Worm (Caenorhabditis elegans): ENCODE results near the gene Y67D8C.7.

The Y67D8C.7 gene

ce11 chrIV:3089611-3090010, 22.9 kb upstream of the Y67D8C.7 start:
- TF ChIP-seq hmg-11 (tag; optimal IDR thresholded peaks at IDR 0.05): no peak
- no peak for TF ChIP-seq daf-12 (tag; optimal IDR thresholded peaks at IDR 0.05)
- no peak for TF ChIP-seq ZK546.5 (tag; optimal IDR thresholded peaks at IDR 0.05)
- TF ChIP-seq skn-1 (tag; optimal IDR thresholded peaks at IDR 0.05): no peak
- TF ChIP-seq elt-1 (tag; optimal IDR thresholded peaks at IDR 0.05): no peak
- no peak for TF ChIP-seq unc-62 (GFP tag; optimal IDR thresholded peaks at IDR 0.05)
- TF ChIP-seq eor-1 (tag; optimal IDR thresholded peaks at IDR 0.05): no peak
- no peak for TF ChIP-seq pha-4 (tag; optimal IDR thresholded peaks at IDR 0.05)
- TF ChIP-seq nhr-77 (tag; optimal IDR thresholded peaks at IDR 0.05): no peak
- no peak for TF ChIP-seq nhr-23 (tag; optimal IDR thresholded peaks at IDR 0.05)
- no peak for TF ChIP-seq egl-27 (tag; optimal IDR thresholded peaks at IDR 0.05)
- TF ChIP-seq ceh-82 (tag; optimal IDR thresholded peaks at IDR 0.05): no peak
- TF ChIP-seq ceh-16 (tag; optimal IDR thresholded peaks at IDR 0.05): no peak
- no peak for TF ChIP-seq snpc-4 (tag; optimal IDR thresholded peaks at IDR 0.05)
- no peak for TF ChIP-seq ceh-28 (tag; optimal IDR thresholded peaks at IDR 0.05)
- TF ChIP-seq ama-1 (optimal IDR thresholded peaks at IDR 0.05): no peak

- TF ChIP-seq hmg-11 (tag; optimal IDR thresholded peaks at IDR 0.05): no peak
- no peak for TF ChIP-seq zag-1 (tag; optimal IDR thresholded peaks at IDR 0.05)
- TF ChIP-seq ztf-11 (tag; optimal IDR thresholded peaks at IDR 0.05): no peak
- TF ChIP-seq nhr-67 (tag; optimal IDR thresholded peaks at IDR 0.05): no peak
- TF ChIP-seq egl-5 (tag; optimal IDR thresholded peaks at IDR 0.05): no peak
- no peak for TF ChIP-seq ceh-16 (tag; optimal IDR thresholded peaks at IDR 0.05)
- TF ChIP-seq nhr-77 (tag; optimal IDR thresholded peaks at IDR 0.05): no peak
Observed at ce11 chrIV:3086825-3087224, 20.1 kb upstream of the Y67D8C.7 start, which contains the start of gene Y67D8C.9. TSS of gene Y67D8C.9 (minus strand) at chrIV:3086925.

- TF ChIP-seq ceh-28 (tag; optimal IDR thresholded peaks at IDR 0.05) (no peak), ceh-16 (tag; optimal IDR thresholded peaks at IDR 0.05) (no peak), fos-1 (tag; optimal IDR thresholded peaks at IDR 0.05) (no peak), skn-1 (tag; optimal IDR thresholded peaks at IDR 0.05) (no peak), mml-1 (tag; optimal IDR thresholded peaks at IDR 0.05) (no peak), nhr-25 (tag; optimal IDR thresholded peaks at IDR 0.05) (no peak), jun-1 (tag; optimal IDR thresholded peaks at IDR 0.05) (no peak), nfya-1 (tag; optimal IDR thresholded peaks at IDR 0.05; ENCODE audit: insufficient read depth) (no peak), ztf-11 (tag; optimal IDR thresholded peaks at IDR 0.05) (no peak), snpc-4 (tag; optimal IDR thresholded peaks at IDR 0.05) (no peak)
Observed at ce11 chrIV:3076802-3077201, 10.1 kb upstream of the Y67D8C.7 start.

- TF ChIP-seq ceh-16 (tag; optimal IDR thresholded peaks at IDR 0.05) (no peak), snpc-4 (tag; optimal IDR thresholded peaks at IDR 0.05) (no peak), ceh-9 (tag; optimal IDR thresholded peaks at IDR 0.05) (no peak), nhr-25 (tag; optimal IDR thresholded peaks at IDR 0.05) (no peak), elt-2 (tag; optimal IDR thresholded peaks at IDR 0.05) (no peak), egl-5 (tag; optimal IDR thresholded peaks at IDR 0.05) (no peak), fos-1 (tag; optimal IDR thresholded peaks at IDR 0.05) (no peak), elt-1 (tag; optimal IDR thresholded peaks at IDR 0.05) (no peak), hmg-11 (tag; optimal IDR thresholded peaks at IDR 0.05) (no peak), aly-2 (tag; optimal IDR thresholded peaks at IDR 0.05) (no peak), nhr-11 (tag; optimal IDR thresholded peaks at IDR 0.05) (no peak), skn-1 (tag; optimal IDR thresholded peaks at IDR 0.05) (no peak), nfya-1 (tag; optimal IDR thresholded peaks at IDR 0.05; ENCODE audit: insufficient read depth) (no peak), lsy-12 (tag; optimal IDR thresholded peaks at IDR 0.05) (no peak), egl-27 (tag; optimal IDR thresholded peaks at IDR 0.05) (no peak)
Observed at ce11 chrIV:3076207-3076606, 9.5 kb upstream of the Y67D8C.7 start, which contains the start of gene Y67D8C.22. TSS of gene Y67D8C.22 (minus strand) at chrIV:3076307.

- TF ChIP-seq nfya-1 (tag; optimal IDR thresholded peaks at IDR 0.05; ENCODE audit: insufficient read depth) (no peak), mml-1 (tag; optimal IDR thresholded peaks at IDR 0.05) (no peak), nhr-77 (tag; optimal IDR thresholded peaks at IDR 0.05) (no peak), nhr-43 (tag; optimal IDR thresholded peaks at IDR 0.05; ENCODE audit: poor library complexity, severe bottlenecking) (no peak), elt-1 (tag; optimal IDR thresholded peaks at IDR 0.05) (no peak), lin-15B (tag; optimal IDR thresholded peaks at IDR 0.05) (no peak), egl-27 (tag; optimal IDR thresholded peaks at IDR 0.05) (no peak)
Observed at ce11 chrIV:3071997-3072396, 5.3 kb upstream of the Y67D8C.7 start, which contains the start of gene Y67D8C.2. TSS of gene Y67D8C.2 (plus strand) at chrIV:3072297.
